Fruit fly (Drosophila melanogaster): Measurements from ENCODE around the gene CG43102.

The CG43102 gene

DNA sequence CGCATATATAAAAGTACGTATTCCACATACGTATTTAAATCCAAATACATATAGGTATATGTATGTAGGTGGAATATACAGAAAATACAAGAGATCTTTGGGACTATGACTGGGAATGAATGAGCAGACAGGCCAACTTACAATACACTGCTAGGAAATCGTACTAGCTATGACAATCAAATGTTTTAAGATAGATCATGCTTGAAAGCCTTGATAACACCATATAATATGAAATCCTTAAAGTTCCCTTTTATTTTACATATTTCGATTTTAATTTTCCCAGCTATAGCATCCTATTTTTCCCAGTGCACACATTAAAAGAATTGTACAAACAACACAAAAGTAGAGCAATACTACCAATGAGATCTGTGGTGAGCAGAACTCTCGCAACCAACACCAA, 12.9 kb downstream of the CG43102 start (continued):
- TF ChIP-seq grau (tag; optimal IDR thresholded peaks at IDR 0.05) (peak; percentile 80), CG8281 (tag; optimal IDR thresholded peaks at IDR 0.05) (peak; percentile 67), MBD-R2 (GFP tag; IDR thresholded peaks at IDR 0.05) (peak; percentile 65), H15 (GFP tag; IDR thresholded peaks at IDR 0.05) (peak; percentile 85), CG2129 (GFP tag; IDR thresholded peaks at IDR 0.05; ENCODE audit: partially characterized antibody) (no peak), CG34376 (GFP tag; optimal IDR thresholded peaks at IDR 0.05) (peak; percentile 41), fu2 (GFP tag; optimal IDR thresholded peaks at IDR 0.05) (peak; percentile 48), ftz-f1 (GFP tag; optimal IDR thresholded peaks at IDR 0.05) (no peak), CG9727 (GFP tag; optimal IDR thresholded peaks at IDR 0.05) (peak; percentile 50), Myb (GFP tag; optimal IDR thresholded peaks at IDR 0.05) (peak; percentile 62), prd (optimal IDR thresholded peaks at IDR 0.05) (no peak), prd (GFP tag; IDR thresholded peaks at IDR 0.05) (peak; percentile 90), nom (GFP tag; optimal IDR thresholded peaks at IDR 0.05) (no peak), CG32767 (GFP tag; IDR thresholded peaks at IDR 0.05) (peak; percentile 67; the same call in 1 of the 2 replicates), Gsc (GFP tag; IDR thresholded peaks at IDR 0.05) (peak; percentile 40; the same call in 1 of the 2 replicates), klu (GFP tag; IDR thresholded peaks at IDR 0.05) (peak; percentile 76), CG15011 (GFP tag; optimal IDR thresholded peaks at IDR 0.05) (peak; percentile 43), CG14667 (GFP tag; IDR thresholded peaks at IDR 0.05) (peak; percentile 83), CG11695 (GFP tag; IDR thresholded peaks at IDR 0.05) (peak; percentile 80), CG6683 (GFP tag; optimal IDR thresholded peaks at IDR 0.05) (peak; percentile 57), CG2116 (GFP tag; optimal IDR thresholded peaks at IDR 0.05) (no peak), CG12769 (tag; optimal IDR thresholded peaks at IDR 0.05) (peak; percentile 85), CG15269 (tag; optimal IDR thresholded peaks at IDR 0.05) (peak; percentile 88), ato (GFP tag; IDR thresholded peaks at IDR 0.05; ENCODE audit: partially characterized antibody) (no peak), CG43689 (GFP tag; IDR thresholded peaks at IDR 0.05) (peak; percentile 65), CG12942 (GFP tag; optimal IDR thresholded peaks at IDR 0.05) (peak; percentile 52), CG10431 (GFP tag; optimal IDR thresholded peaks at IDR 0.05) (peak; percentile 8), CG15479 (GFP tag; optimal IDR thresholded peaks at IDR 0.05) (no peak), Sox100B (GFP tag; optimal IDR thresholded peaks at IDR 0.05) (peak; percentile 64), bowl (GFP tag; IDR thresholded peaks at IDR 0.05) (no peak), Atf3 (GFP tag; optimal IDR thresholded peaks at IDR 0.05) (peak; percentile 55), CG5180 (GFP tag; optimal IDR thresholded peaks at IDR 0.05) (peak; percentile 57), hbn (GFP tag; IDR thresholded peaks at IDR 0.05; ENCODE audit: partially characterized antibody) (no peak), Taf1 (GFP tag; IDR thresholded peaks at IDR 0.05) (peak; percentile 89), nerfin-2 (GFP tag; IDR thresholded peaks at IDR 0.05; ENCODE audit: partially characterized antibody) (no peak), grn (GFP tag; optimal IDR thresholded peaks at IDR 0.05) (peak; percentile 18), az2 (GFP tag; optimal IDR thresholded peaks at IDR 0.05) (peak; percentile 70), mirr (GFP tag; optimal IDR thresholded peaks at IDR 0.05) (peak; percentile 83), gcm2 (GFP tag; optimal IDR thresholded peaks at IDR 0.05) (peak; percentile 11), ttk (GFP tag; IDR thresholded peaks at IDR 0.05) (peak; percentile 83), Mes4 (GFP tag; optimal IDR thresholded peaks at IDR 0.05) (peak; percentile 44), Pdp1 (GFP tag; optimal IDR thresholded peaks at IDR 0.05) (peak; percentile 81 to 83), NfI (GFP tag; optimal IDR thresholded peaks at IDR 0.05) (peak; percentile 77), CG16813 (GFP tag; IDR thresholded peaks at IDR 0.05; ENCODE audit: partially characterized antibody) (no peak), Hr39 (optimal IDR thresholded peaks at IDR 0.05) (no peak), CG12299 (tag; optimal IDR thresholded peaks at IDR 0.05) (peak; percentile 81), CG8290 (GFP tag; optimal IDR thresholded peaks at IDR 0.05) (no peak), CG8290 (tag; optimal IDR thresholded peaks at IDR 0.05) (peak in 1 of 2 experiments; percentile 75), pita (GFP tag; optimal IDR thresholded peaks at IDR 0.05) (no peak), CkIIα-i1 (GFP tag; IDR thresholded peaks at IDR 0.05) (peak; percentile 54; the same call in 1 of the 2 replicates), Bdp1 (GFP tag; optimal IDR thresholded peaks at IDR 0.05) (peak; percentile 32)

All from whole organism, embryonic.